Fruit fly (Drosophila melanogaster) whole organism, prepupa: Measurements from ENCODE around the gene Cyt-b5-r.
A peak's percentile ranks its signal among the peaks of the same experiment; 100 is the strongest.

Experiments used
- Blimp-1 ChIP-seq: fragments of 200-800 bp; sonication (Bioruptor generic); optimal IDR thresholded peaks from 3 replicates; lab custom pipeline; 2017; ENCODE audit warnings: missing biosample characterization, missing genetic modification characterization, mild to moderate bottlenecking, moderate library complexity, missing genetic modification reagents
- CG10669 ChIP-seq: fragments of 200-800 bp; sonication (Bioruptor generic); optimal IDR thresholded peaks from 3 replicates; lab custom pipeline; 2018; ENCODE audit warnings: missing biosample characterization, mild to moderate bottlenecking, missing genetic modification characterization, moderate library complexity
- CG11762 ChIP-seq: fragments of 200-800 bp; sonication (Bioruptor generic); optimal IDR thresholded peaks from 3 replicates; lab custom pipeline; 2016; ENCODE audit warnings: missing biosample characterization, missing genetic modification characterization; ENCODE audit not compliant: insufficient read depth
- CG15336 ChIP-seq: fragments of 200-800 bp; sonication (Bioruptor generic); IDR thresholded peaks from 2 replicates; pipeline ENCODE4 v1.3.6; 2022; ENCODE audit warnings: missing biosample characterization, missing genetic modification characterization
- CG31627 ChIP-seq: fragments of 200-800 bp; sonication (Bioruptor generic); optimal IDR thresholded peaks from 3 replicates; lab custom pipeline; 2016; ENCODE audit warnings: missing biosample characterization, missing genetic modification characterization
- CG32006 ChIP-seq: fragments of 200-800 bp; sonication (Bioruptor generic); optimal IDR thresholded peaks from 3 replicates; lab custom pipeline; 2017; ENCODE audit warnings: missing biosample characterization, mild to moderate bottlenecking, missing genetic modification characterization
- CG34406 ChIP-seq: fragments of 200-800 bp; sonication (Bioruptor generic); optimal IDR thresholded peaks from 3 replicates; lab custom pipeline; 2016; ENCODE audit warnings: missing biosample characterization, missing genetic modification characterization
- CG3919 ChIP-seq: fragments of 200-800 bp; sonication (Bioruptor generic); optimal IDR thresholded peaks from 3 replicates; lab custom pipeline; 2016; ENCODE audit warnings: missing biosample characterization, missing genetic modification characterization
- CG6163 ChIP-seq: fragments of 200-800 bp; sonication (Bioruptor generic); IDR thresholded peaks from 3 replicates; pipeline ENCODE4 v1.3.6; 2022; ENCODE audit warnings: missing biosample characterization, missing genetic modification characterization
- CG6276 ChIP-seq: fragments of 200-800 bp; sonication (Bioruptor generic); optimal IDR thresholded peaks from 2 replicates; lab custom pipeline; 2017; ENCODE audit warnings: missing biosample characterization, mild to moderate bottlenecking, missing genetic modification characterization
- CG6854 ChIP-seq: fragments of 200-800 bp; sonication (Bioruptor generic); optimal IDR thresholded peaks from 2 replicates; lab custom pipeline; 2017; ENCODE audit warnings: missing biosample characterization, mild to moderate bottlenecking, missing genetic modification characterization
- CG7368 ChIP-seq: fragments of 200-800 bp; sonication (Bioruptor generic); optimal IDR thresholded peaks from 3 replicates; lab custom pipeline; 2016; ENCODE audit warnings: missing biosample characterization, missing genetic modification characterization
- CG8119 ChIP-seq: fragments of 200-800 bp; sonication (Bioruptor generic); IDR thresholded peaks from 3 replicates; pipeline ENCODE4 v1.3.6; 2022; ENCODE audit warnings: missing biosample characterization, missing genetic modification characterization
- CG8319 ChIP-seq: fragments of 200-800 bp; sonication (Bioruptor generic); optimal IDR thresholded peaks from 3 replicates; lab custom pipeline; 2016; ENCODE audit warnings: missing biosample characterization, missing genetic modification characterization
- Eip75B ChIP-seq: fragments of 200-800 bp; sonication (Bioruptor generic); optimal IDR thresholded peaks from 3 replicates; lab custom pipeline; 2016; ENCODE audit warnings: missing biosample characterization, missing genetic modification characterization
- Gug ChIP-seq: fragments of 200-800 bp; sonication (Bioruptor generic); IDR thresholded peaks from 2 replicates; pipeline ENCODE4 v1.3.6; 2022; ENCODE audit warnings: missing biosample characterization, missing genetic modification characterization
- Hr39 ChIP-seq: fragments of 200-800 bp; sonication (Bioruptor generic); optimal IDR thresholded peaks from 2 replicates; lab custom pipeline; 2016; ENCODE audit warnings: missing biosample characterization, missing genetic modification characterization
- Lpt ChIP-seq: fragments of 200-800 bp; sonication (Bioruptor generic); optimal IDR thresholded peaks from 3 replicates; lab custom pipeline; 2016; ENCODE audit warnings: missing biosample characterization, missing genetic modification characterization
- Smox ChIP-seq: fragments of 200-800 bp; sonication (Bioruptor generic); optimal IDR thresholded peaks from 3 replicates; lab custom pipeline; 2016; ENCODE audit warnings: missing biosample characterization, missing genetic modification characterization
- Sox102F ChIP-seq: fragments of 200-800 bp; sonication (Bioruptor generic); optimal IDR thresholded peaks from 2 replicates; lab custom pipeline; 2016; ENCODE audit warnings: missing biosample characterization, mild to moderate bottlenecking, missing genetic modification characterization
- acj6 ChIP-seq: fragments of 200-800 bp; sonication (Bioruptor generic); optimal IDR thresholded peaks from 3 replicates; lab custom pipeline; 2016; ENCODE audit warnings: missing biosample characterization, missing genetic modification characterization
- eg ChIP-seq: fragments of 200-800 bp; sonication (Bioruptor generic); IDR thresholded peaks from 3 replicates; pipeline ENCODE4 v1.3.6; 2022; ENCODE audit warnings: missing biosample characterization, missing genetic modification characterization
- esn ChIP-seq: fragments of 200-800 bp; sonication (Bioruptor generic); optimal IDR thresholded peaks from 2 replicates; lab custom pipeline; 2016; ENCODE audit warnings: missing biosample characterization, mild to moderate bottlenecking, missing genetic modification characterization, moderate library complexity
- lz ChIP-seq: fragments of 200-800 bp; sonication (Bioruptor generic); optimal IDR thresholded peaks from 3 replicates; lab custom pipeline; 2016; ENCODE audit warnings: missing biosample characterization, missing genetic modification characterization
- pdm3 ChIP-seq: fragments of 200-800 bp; sonication (Bioruptor generic); optimal IDR thresholded peaks from 3 replicates; lab custom pipeline; 2016; ENCODE audit warnings: missing biosample characterization, missing genetic modification characterization
- salr ChIP-seq, 2 experiments: fragments of 200-800 bp; sonication (Bioruptor generic); optimal IDR thresholded peaks; 3 replicates each; lab custom pipeline; 2016 to 2018; ENCODE audit warnings: missing biosample characterization in 2 of 2, missing genetic modification characterization in 2 of 2, mild to moderate bottlenecking in 1 of 2
- svp ChIP-seq: fragments of 200-800 bp; sonication (Bioruptor generic); peaks from one replicate; lab custom pipeline; 2016; ENCODE audit warnings: missing biosample characterization, missing genetic modification characterization
- topi ChIP-seq: fragments of 200-800 bp; sonication (Bioruptor generic); optimal IDR thresholded peaks from 3 replicates; lab custom pipeline; 2016; ENCODE audit warnings: missing biosample characterization, missing genetic modification characterization

Cyt-b5-r gene

dm6 chr2L:16760504-16761417 lies 29.8 kb downstream of the Cyt-b5-r start, which contains the start of gene ppk17:
TSS of gene ppk17 (minus strand) at chr2L:16760554.
- no peak for TF ChIP-seq CG32006 (GFP tag; lab: Kevin White, UChicago)
- 0 out of 2 replicates have a peak, but pooled peaks have one; percentile 19 for TF ChIP-seq Gug (GFP tag; lab: Robert Waterston, UW)
- TF ChIP-seq CG8119 (GFP tag; lab: Robert Waterston, UW): peak; percentile 55
- no peak for TF ChIP-seq Eip75B (GFP tag; lab: Kevin White, UChicago)
- TF ChIP-seq CG6163: peak; percentile 48; the same call in 1 of the 3 replicates
- peak; percentile 56 for TF ChIP-seq CG6276 (GFP tag; lab: Kevin White, UChicago)
- TF ChIP-seq eg: peak; percentile 75; the same call in 2 of the 3 replicates
- peak; percentile 58 for TF ChIP-seq CG15336 (GFP tag; lab: Robert Waterston, UW)
- TF ChIP-seq, all 60 proteins: peak for 6

dm6 chr2L:16754074-16754473 lies 36.4 kb downstream of the Cyt-b5-r start, which contains the start of gene yellow-b:
TSS of gene yellow-b (plus strand) at chr2L:16754336.
- TF ChIP-seq CG15336 (GFP tag; lab: Robert Waterston, UW): peak; percentile 28; the same call in 1 of the 2 replicates
- no peak for TF ChIP-seq CG11762 (GFP tag; lab: Kevin White, UChicago)

DNA sequence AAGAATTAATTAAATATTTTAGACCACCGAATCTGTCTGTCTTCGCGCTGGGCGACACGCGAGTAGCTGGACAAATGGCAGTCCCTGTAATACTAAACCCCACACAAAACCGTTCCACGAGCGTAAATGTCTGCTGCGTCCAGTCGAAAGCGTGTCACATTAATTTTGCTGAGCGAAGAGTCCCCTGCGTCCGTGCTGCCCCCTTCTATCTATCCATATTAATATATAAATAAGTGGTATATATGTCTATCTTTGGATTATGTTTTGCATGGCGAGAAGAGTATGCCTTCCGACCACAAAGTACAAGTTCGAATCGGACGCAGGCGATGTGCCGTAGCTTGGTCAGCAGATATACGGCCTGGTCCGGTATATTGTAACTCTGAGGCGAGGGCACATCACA lies 38.2 kb downstream of the Cyt-b5-r start:
- no peak for TF ChIP-seq acj6 (GFP tag; lab: Kevin White, UChicago)
- TF ChIP-seq pdm3 (GFP tag; lab: Kevin White, UChicago): no peak
- no peak for TF ChIP-seq CG34406 (GFP tag; lab: Kevin White, UChicago)
- no peak for TF ChIP-seq svp
- no peak for TF ChIP-seq CG6854
- no peak for TF ChIP-seq CG8319 (GFP tag; lab: Kevin White, UChicago)
- no peak for TF ChIP-seq CG31627 (GFP tag; lab: Kevin White, UChicago)
- TF ChIP-seq Blimp-1 (GFP tag; lab: Kevin White, UChicago): no peak
- TF ChIP-seq Gug (GFP tag; lab: Robert Waterston, UW): no peak

DNA sequence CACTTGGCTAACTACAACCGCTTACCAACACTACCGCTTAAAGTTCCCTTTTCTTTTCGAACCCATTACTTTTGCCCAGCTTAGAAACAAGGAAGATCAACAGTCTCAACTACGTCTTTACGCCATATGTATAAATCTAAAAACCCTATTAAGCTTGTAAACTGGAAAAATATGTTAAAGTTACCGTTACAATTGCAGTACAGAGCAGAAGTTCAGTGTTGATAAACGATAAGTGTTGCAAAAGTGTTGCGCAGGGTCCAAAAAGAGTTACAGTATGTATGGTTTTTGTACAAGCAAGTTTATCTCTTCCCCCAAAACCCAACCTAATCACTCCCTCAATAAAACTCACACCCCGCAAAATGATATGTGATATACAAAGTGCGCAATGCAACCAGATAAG lies 43.4 kb downstream of the Cyt-b5-r start:
- TF ChIP-seq Smox: no peak
- no peak for TF ChIP-seq CG10669 (GFP tag; lab: Kevin White, UChicago)
- no peak for TF ChIP-seq CG6163
- TF ChIP-seq salr (GFP tag; optimal IDR thresholded peaks at IDR 0.05; lab: Kevin White, UChicago): no peak
- no peak for TF ChIP-seq CG3919 (GFP tag; lab: Kevin White, UChicago)
- no peak for TF ChIP-seq Sox102F
- TF ChIP-seq Hr39: no peak
- no peak for TF ChIP-seq acj6 (GFP tag; lab: Kevin White, UChicago)
- no peak for TF ChIP-seq CG7368
- no peak for TF ChIP-seq CG15336 (GFP tag; lab: Robert Waterston, UW)
- no peak for TF ChIP-seq CG8319 (GFP tag; lab: Kevin White, UChicago)
- no peak for TF ChIP-seq topi (GFP tag; lab: Kevin White, UChicago)
- no peak for TF ChIP-seq Eip75B (GFP tag; lab: Kevin White, UChicago)
- TF ChIP-seq pdm3 (GFP tag; lab: Kevin White, UChicago): no peak
- no peak for TF ChIP-seq Lpt (GFP tag; lab: Kevin White, UChicago)
- TF ChIP-seq, all 60 proteins: peak for 0

DNA sequence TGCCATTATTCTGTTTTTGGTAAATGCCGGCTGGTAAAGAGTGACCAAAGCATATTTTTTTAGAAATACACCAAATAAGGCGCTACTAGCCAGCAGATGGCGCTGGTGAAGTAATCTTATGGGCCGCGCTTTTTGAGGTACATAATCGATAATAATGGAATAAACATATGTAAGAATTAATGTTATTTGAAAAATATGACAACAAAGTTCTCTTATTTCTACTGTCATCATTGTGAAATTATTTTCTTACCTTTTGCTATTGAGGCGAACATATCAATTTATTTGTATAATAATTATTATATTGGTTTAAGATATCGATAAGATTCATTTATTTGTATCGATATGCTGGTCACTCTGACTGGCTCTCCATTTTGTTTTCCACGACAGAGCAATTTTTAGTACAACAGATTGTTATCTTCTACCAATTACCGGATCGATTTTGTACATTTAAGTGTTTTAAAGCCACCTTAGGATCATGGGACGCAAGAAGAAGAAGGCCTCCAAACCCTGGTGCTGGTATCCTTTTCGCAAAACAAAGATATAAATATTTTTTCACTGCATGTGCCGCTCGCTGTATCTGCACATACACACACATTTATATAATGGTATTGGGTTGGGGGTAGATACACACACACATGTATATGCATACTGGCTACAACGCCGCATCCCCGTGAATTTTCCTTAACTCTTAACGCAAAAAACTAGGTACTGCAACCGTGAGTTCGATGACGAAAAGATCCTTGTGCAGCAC lies 47.3 kb downstream of the Cyt-b5-r start, which contains the start of the genes LSm7 and BuGZ:
LSm7 (minus strand) TSS at position 46 of the 751 bp plus-strand sequence.
BuGZ (plus strand) TSS at position 351 of the 751 bp plus-strand sequence.
- TF ChIP-seq CG31627 (GFP tag; lab: Kevin White, UChicago) (peak; percentile 30), pdm3 (GFP tag; lab: Kevin White, UChicago) (no peak), lz (peak; percentile 35), esn (peak; percentile 7)
